Worm (Caenorhabditis elegans) whole organism, young adult: ENCODE measurements around the gene F59E11.7.

Experiments
- Y56A3A.18 ChIP-seq: fragments of 200-800 bp; sonication (Bioruptor generic); IDR thresholded peaks from 2 replicates; pipeline ENCODE4 v1.3.6; 2022; ENCODE audit warnings: missing genetic modification reagents, missing genetic modification characterization, missing compliant biosample characterization
- Y95B8A.8 ChIP-seq: fragments of 200-800 bp; sonication (Bioruptor generic); IDR thresholded peaks from 2 replicates; pipeline ENCODE4 v1.3.6; 2022; ENCODE audit warnings: missing genetic modification reagents, missing genetic modification characterization, missing compliant biosample characterization
- ama-1 ChIP-seq, 3 experiments: fragments of 150-350 bp in 1 of 3; sonication (generic microtip) in 2 of 3; optimal IDR thresholded peaks; 2 replicates each; lab custom pipeline; 2014 to 2018; ENCODE audit warnings: missing biosample characterization in 2 of 3, missing genetic modification characterization in 2 of 3, missing genetic modification reagents in 2 of 3
- hlh-12 ChIP-seq: sonication (generic microtip); optimal IDR thresholded peaks from 2 replicates; lab custom pipeline; 2016; ENCODE audit warnings: missing genetic modification characterization, missing compliant biosample characterization
- lin-35 ChIP-seq, 3 experiments: fragments of 150-350 bp in 2 of 3; sonication (generic microtip) in 1 of 3; optimal IDR thresholded peaks; 2 replicates each; lab custom pipeline; 2014 to 2018; ENCODE audit warnings: missing biosample characterization in 3 of 3, missing genetic modification characterization in 3 of 3, missing genetic modification reagents in 3 of 3
- mel-28 ChIP-seq: sonication (generic microtip); optimal IDR thresholded peaks from 2 replicates; lab custom pipeline; 2016; ENCODE audit warnings: borderline replicate concordance, mild to moderate bottlenecking, missing genetic modification characterization, missing compliant biosample characterization
- rcor-1 ChIP-seq: fragments of 200-800 bp; sonication (Bioruptor generic); IDR thresholded peaks from 2 replicates; pipeline ENCODE4 v1.3.6; 2022; ENCODE audit warnings: missing genetic modification reagents, missing genetic modification characterization, missing compliant biosample characterization
- sdz-38 ChIP-seq: sonication (generic microtip); optimal IDR thresholded peaks from 2 replicates; lab custom pipeline; 2016; ENCODE audit warnings: missing genotype, missing genetic modification characterization, missing compliant biosample characterization
- tlf-1 ChIP-seq: fragments of 200-800 bp; sonication (Bioruptor generic); optimal IDR thresholded peaks from 2 replicates; lab custom pipeline; 2018; ENCODE audit warnings: mild to moderate bottlenecking, missing genetic modification characterization, missing compliant biosample characterization
- unc-62 ChIP-seq: fragments of 150-350 bp; optimal IDR thresholded peaks from 2 replicates; lab custom pipeline; 2014; ENCODE audit warnings: missing biosample characterization, missing genetic modification reagents, missing genetic modification characterization

- TF ChIP-seq sdz-38 (tag; lab: Kevin White, UChicago) = no peak
- TF ChIP-seq lin-35 (GFP tag; optimal IDR thresholded peaks at IDR 0.05; lab: Kevin White, UChicago) = no peak
- no peak for TF ChIP-seq ama-1 (optimal IDR thresholded peaks at IDR 0.05; lab: Kevin White, UChicago)
- TF ChIP-seq ama-1 (GFP tag; optimal IDR thresholded peaks at IDR 0.05; lab: Kevin White, UChicago) = no peak
- no peak for TF ChIP-seq unc-62 (GFP tag; lab: Kevin White, UChicago)
- TF ChIP-seq mel-28 (tag; lab: Kevin White, UChicago) = no peak
- no peak for TF ChIP-seq rcor-1 (GFP tag; lab: Robert Waterston, UW)
- TF ChIP-seq hlh-12 = no peak
- TF ChIP-seq tlf-1 (GFP tag; lab: Kevin White, UChicago) = no peak
- no peak for TF ChIP-seq Y95B8A.8 (GFP tag; lab: Robert Waterston, UW)
- no peak for TF ChIP-seq Y56A3A.18 (GFP tag; lab: Robert Waterston, UW)
Observed at ce11 chrV:9015540-9015939, 25.5 kb downstream of the F59E11.7 start, which contains the start of gene srt-18.
